Worm (Caenorhabditis elegans) whole organism, L1 larva: ENCODE measurements around the gene ugt-21.

ENCODE experiments used
- aha-1 ChIP-seq: fragments of 150-350 bp; optimal IDR thresholded peaks from 2 replicates; lab custom pipeline; 2014; ENCODE audit warnings: missing biosample characterization, missing genetic modification characterization
- ces-1 ChIP-seq: fragments of 150-350 bp; optimal IDR thresholded peaks from 2 replicates; lab custom pipeline; 2014; ENCODE audit warnings: missing biosample characterization, missing genetic modification reagents, missing genetic modification characterization
- efl-3 ChIP-seq: fragments of 200-800 bp; sonication (Bioruptor generic); optimal IDR thresholded peaks from 2 replicates; lab custom pipeline; 2018; ENCODE audit warnings: mild to moderate bottlenecking, missing genetic modification characterization, missing compliant biosample characterization
- fos-1 ChIP-seq: fragments of 150-350 bp; optimal IDR thresholded peaks from 2 replicates; lab custom pipeline; 2014; ENCODE audit warnings: missing biosample characterization, missing genetic modification characterization
- nhr-12 ChIP-seq: sonication (generic microtip); optimal IDR thresholded peaks from 2 replicates; lab custom pipeline; 2017; ENCODE audit warnings: missing biosample characterization, missing genetic modification characterization
- nhr-76 ChIP-seq: sonication (generic microtip); optimal IDR thresholded peaks from 2 replicates; lab custom pipeline; 2017; ENCODE audit warnings: missing biosample characterization, missing genetic modification characterization
- tlp-1 ChIP-seq: fragments of 150-350 bp; optimal IDR thresholded peaks from 2 replicates; lab custom pipeline; 2014; ENCODE audit warnings: missing biosample characterization, missing genetic modification characterization
- unc-62 ChIP-seq: fragments of 150-350 bp; optimal IDR thresholded peaks from 2 replicates; lab custom pipeline; 2014; ENCODE audit warnings: missing biosample characterization, missing genetic modification reagents, missing genetic modification characterization

ce11 chrIV:9477135-9477928 is 22.8 kb upstream of the ugt-21 start, which contains the start of gene wrt-3:
- TF ChIP-seq ces-1 (GFP tag; lab: Kevin White, UChicago) (no peak), tlp-1 (no peak), nhr-12 (no peak), nhr-76 (tag; lab: Kevin White, UChicago) (no peak), unc-62 (GFP tag; lab: Kevin White, UChicago) (no peak), fos-1 (tag; lab: Kevin White, UChicago) (no peak), aha-1 (tag; lab: Kevin White, UChicago) (no peak), efl-3 (no peak)
